Fruit fly (Drosophila melanogaster) whole organism, embryonic: ENCODE data around the gene Gr64a.

ENCODE experiments used
- CG10654 ChIP-seq: fragments of 200-800 bp; sonication (Bioruptor generic); optimal IDR thresholded peaks from 2 replicates; lab custom pipeline; 2016; ENCODE audit warnings: missing biosample characterization, missing genetic modification characterization
- CG11456 ChIP-seq: fragments of 200-800 bp; sonication (Bioruptor generic); IDR thresholded peaks from 3 replicates; pipeline ENCODE4 v1.3.6; 2022; ENCODE audit warnings: missing biosample characterization, missing genetic modification characterization
- CG11695 ChIP-seq: fragments of 200-800 bp; sonication (Bioruptor generic); IDR thresholded peaks from 3 replicates; pipeline ENCODE4 v1.3.6; 2022; ENCODE audit warnings: missing biosample characterization, missing genetic modification characterization
- CG11696 ChIP-seq: fragments of 200-800 bp; sonication (Bioruptor generic); IDR thresholded peaks from 2 replicates; pipeline ENCODE4 v1.3.6; 2022; ENCODE audit warnings: missing biosample characterization, missing genetic modification characterization
- CG13894 ChIP-seq: fragments of 200-800 bp; sonication (Bioruptor generic); optimal IDR thresholded peaks from 3 replicates; lab custom pipeline; 2018; ENCODE audit warnings: missing biosample characterization, mild to moderate bottlenecking, missing genetic modification characterization, moderate library complexity
- CG14050 ChIP-seq: fragments of 200-800 bp; sonication (Bioruptor generic); IDR thresholded peaks from 3 replicates; pipeline ENCODE4 v1.3.6; 2022; ENCODE audit warnings: missing biosample characterization, missing genetic modification characterization
- CG14710 ChIP-seq: fragments of 200-800 bp; sonication (Bioruptor generic); optimal IDR thresholded peaks from 3 replicates; lab custom pipeline; 2019; ENCODE audit warnings: missing biosample characterization, mild to moderate bottlenecking, missing genetic modification characterization, moderate library complexity
- CG16815 ChIP-seq: fragments of 200-800 bp; sonication (Bioruptor generic); optimal IDR thresholded peaks from 3 replicates; lab custom pipeline; 2017; ENCODE audit warnings: missing biosample characterization, mild to moderate bottlenecking, missing genetic modification characterization
- CG17186 ChIP-seq: fragments of 200-800 bp; sonication (Bioruptor generic); optimal IDR thresholded peaks from 3 replicates; lab custom pipeline; 2017; ENCODE audit warnings: missing biosample characterization, missing genetic modification reagents, missing genetic modification characterization
- CG17359 ChIP-seq: fragments of 200-800 bp; sonication (Bioruptor generic); optimal IDR thresholded peaks from 3 replicates; lab custom pipeline; 2018; ENCODE audit warnings: missing biosample characterization, mild to moderate bottlenecking, missing genetic modification characterization, moderate library complexity
- CG17361 ChIP-seq: fragments of 200-800 bp; sonication (Bioruptor generic); IDR thresholded peaks from 3 replicates; pipeline ENCODE4 v1.3.6; 2022; ENCODE audit warnings: missing biosample characterization, missing genetic modification characterization
- CG3065 ChIP-seq: fragments of 200-800 bp; sonication (Bioruptor generic); optimal IDR thresholded peaks from 2 replicates; lab custom pipeline; 2016; ENCODE audit warnings: missing biosample characterization, missing genetic modification characterization
- CG31365 ChIP-seq: fragments of 200-800 bp; sonication (Bioruptor generic); optimal IDR thresholded peaks from 2 replicates; lab custom pipeline; 2018; ENCODE audit warnings: missing biosample characterization, mild to moderate bottlenecking, missing genetic modification characterization
- CG32532 ChIP-seq: fragments of 200-800 bp; sonication (Bioruptor generic); IDR thresholded peaks from 2 replicates; pipeline ENCODE4 v1.3.6; 2022; ENCODE audit warnings: missing biosample characterization, missing genetic modification characterization
- CG34376 ChIP-seq: fragments of 200-800 bp; sonication (Bioruptor generic); optimal IDR thresholded peaks from 2 replicates; lab custom pipeline; 2018; ENCODE audit warnings: missing biosample characterization, mild to moderate bottlenecking, missing genetic modification characterization
- CG3726 ChIP-seq: fragments of 200-800 bp; sonication (Bioruptor generic); IDR thresholded peaks from 3 replicates; pipeline ENCODE4, ENCODE4 v1.3.6; 2022; ENCODE audit warnings: missing biosample characterization, missing genetic modification characterization
- CG4360 ChIP-seq: fragments of 200-800 bp; sonication (Bioruptor generic); IDR thresholded peaks from 2 replicates; pipeline ENCODE4 v1.3.6; 2022; ENCODE audit warnings: missing biosample characterization, missing genetic modification characterization
- CG43689 ChIP-seq: fragments of 200-800 bp; sonication (Bioruptor generic); IDR thresholded peaks from 2 replicates; pipeline ENCODE4 v1.3.6; 2022; ENCODE audit warnings: missing biosample characterization, missing genetic modification characterization
- CG4424 ChIP-seq: fragments of 200-800 bp; sonication (Bioruptor generic); optimal IDR thresholded peaks from 3 replicates; lab custom pipeline; 2016; ENCODE audit warnings: missing biosample characterization, missing genetic modification characterization
- CG4730 ChIP-seq: fragments of 200-800 bp; sonication (Bioruptor generic); IDR thresholded peaks from 2 replicates; pipeline ENCODE4 v1.3.6; 2022; ENCODE audit warnings: missing biosample characterization, missing genetic modification characterization
- CG6272 ChIP-seq: fragments of 200-800 bp; sonication (Bioruptor generic); IDR thresholded peaks from 2 replicates; pipeline ENCODE4 v1.3.6; 2022; ENCODE audit warnings: missing biosample characterization, missing genetic modification characterization
- CG6654 ChIP-seq: fragments of 200-800 bp; sonication (Bioruptor generic); optimal IDR thresholded peaks from 2 replicates; lab custom pipeline; 2017; ENCODE audit warnings: missing biosample characterization, mild to moderate bottlenecking, missing genetic modification characterization
- CG8290 ChIP-seq, 3 experiments: fragments of 200-800 bp; sonication (Bioruptor generic); optimal IDR thresholded peaks; 2 replicates each; lab custom pipeline; 2016 to 2019; ENCODE audit warnings: missing biosample characterization in 3 of 3, missing genetic modification characterization in 3 of 3, mild to moderate bottlenecking in 2 of 3, moderate library complexity in 1 of 3
- CG9817 ChIP-seq: fragments of 200-800 bp; sonication (Bioruptor generic); optimal IDR thresholded peaks from 2 replicates; lab custom pipeline; 2018; ENCODE audit warnings: missing biosample characterization, mild to moderate bottlenecking, missing genetic modification characterization, moderate library complexity
- CG9932 ChIP-seq: fragments of 200-800 bp; sonication (Bioruptor generic); IDR thresholded peaks from 2 replicates; pipeline ENCODE4 v1.3.6; 2022; ENCODE audit warnings: missing biosample characterization, missing genetic modification characterization
- Doc2 ChIP-seq: fragments of 200-800 bp; sonication (Bioruptor generic); IDR thresholded peaks from 2 replicates; pipeline ENCODE4 v1.3.6; 2022; ENCODE audit warnings: missing biosample characterization, missing genetic modification characterization
- H2.0 ChIP-seq: fragments of 200-800 bp; sonication (Bioruptor generic); IDR thresholded peaks from 2 replicates; pipeline ENCODE4 v1.3.6; 2022; ENCODE audit warnings: missing biosample characterization, missing genetic modification characterization
- Kr ChIP-seq: fragments of 200-800 bp; sonication (Bioruptor generic); optimal IDR thresholded peaks from 2 replicates; lab custom pipeline; 2017; ENCODE audit warnings: missing biosample characterization, mild to moderate bottlenecking, missing genetic modification characterization
- Myb ChIP-seq: fragments of 200-800 bp; sonication (Bioruptor generic); optimal IDR thresholded peaks from 2 replicates; lab custom pipeline; 2016; ENCODE audit warnings: missing biosample characterization, missing genetic modification characterization
- Six4 ChIP-seq: fragments of 200-800 bp; sonication (Bioruptor generic); optimal IDR thresholded peaks from 2 replicates; lab custom pipeline; 2016; ENCODE audit warnings: missing biosample characterization, missing genetic modification characterization
- Spps ChIP-seq: fragments of 200-800 bp; sonication (Bioruptor generic); optimal IDR thresholded peaks from 2 replicates; lab custom pipeline; 2018; ENCODE audit warnings: missing biosample characterization, mild to moderate bottlenecking, missing genetic modification characterization
- Taf1 ChIP-seq: fragments of 200-800 bp; sonication (Bioruptor generic); IDR thresholded peaks from 2 replicates; pipeline ENCODE4 v1.3.6; 2022; ENCODE audit warnings: missing biosample characterization, missing genetic modification characterization
- Tbp ChIP-seq: fragments of >200 bp; optimal IDR thresholded peaks from 2 replicates; lab custom pipeline; 2018; ENCODE audit warnings: missing biosample characterization, missing genetic modification characterization
- Vsx1 ChIP-seq: fragments of 200-800 bp; sonication (Bioruptor generic); optimal IDR thresholded peaks from 2 replicates; lab custom pipeline; 2017; ENCODE audit warnings: missing biosample characterization, mild to moderate bottlenecking, missing genetic modification characterization, missing genetic modification reagents
- Xbp1 ChIP-seq: fragments of 200-800 bp; sonication (Bioruptor generic); optimal IDR thresholded peaks from 3 replicates; lab custom pipeline; 2016; ENCODE audit warnings: missing biosample characterization, mild to moderate bottlenecking, missing genetic modification characterization
- YL-1 ChIP-seq: fragments of 200-800 bp; sonication (Bioruptor generic); optimal IDR thresholded peaks from 3 replicates; lab custom pipeline; 2017; ENCODE audit warnings: missing biosample characterization, mild to moderate bottlenecking, missing genetic modification characterization
- ato ChIP-seq: fragments of 200-800 bp; sonication (Bioruptor generic); IDR thresholded peaks from 2 replicates; pipeline ENCODE4 v1.3.6; 2022; ENCODE audit warnings: missing biosample characterization, missing genetic modification characterization; ENCODE audit not compliant: partially characterized antibody
- croc ChIP-seq: fragments of 200-800 bp; sonication (Bioruptor generic); conservative IDR thresholded peaks from 3 replicates; pipeline ENCODE4 v1.3.6; 2022; ENCODE audit warnings: missing biosample characterization, missing genetic modification characterization
- cwo ChIP-seq: fragments of 200-800 bp; sonication (Bioruptor generic); optimal IDR thresholded peaks from 3 replicates; lab custom pipeline; 2017; ENCODE audit warnings: missing biosample characterization, missing genetic modification characterization, mild to moderate bottlenecking, moderate library complexity, missing genetic modification reagents
- dan ChIP-seq: fragments of 200-800 bp; sonication (Bioruptor generic); IDR thresholded peaks from 2 replicates; pipeline ENCODE4 v1.3.6; 2022; ENCODE audit warnings: missing biosample characterization, missing genetic modification characterization
- dati ChIP-seq: fragments of 200-800 bp; sonication (Bioruptor generic); IDR thresholded peaks from 2 replicates; pipeline ENCODE4 v1.3.6; 2022; ENCODE audit warnings: missing biosample characterization, missing genetic modification characterization
- hb ChIP-seq: fragments of 200-800 bp; sonication (Bioruptor generic); IDR thresholded peaks from 3 replicates; pipeline ENCODE4 v1.3.6; 2022; ENCODE audit warnings: missing biosample characterization, missing genetic modification characterization; ENCODE audit not compliant: partially characterized antibody
- insv ChIP-seq, 2 experiments: fragments of 200-800 bp; sonication (Bioruptor generic); optimal IDR thresholded peaks; 3 replicates each; lab custom pipeline; 2016 to 2018; ENCODE audit warnings: missing biosample characterization in 2 of 2, missing genetic modification characterization in 2 of 2
- ken ChIP-seq: fragments of 200-800 bp; sonication (Bioruptor generic); IDR thresholded peaks from 3 replicates; pipeline ENCODE4 v1.3.6; 2022; ENCODE audit warnings: missing biosample characterization, missing genetic modification characterization
- nerfin-1 ChIP-seq: fragments of 200-800 bp; sonication (Bioruptor generic); optimal IDR thresholded peaks from 3 replicates; lab custom pipeline; 2019; ENCODE audit warnings: missing biosample characterization, mild to moderate bottlenecking, missing genetic modification characterization, moderate library complexity
- onecut ChIP-seq: fragments of 200-800 bp; sonication (Bioruptor generic); IDR thresholded peaks from 2 replicates; pipeline ENCODE4 v1.3.6; 2022; ENCODE audit warnings: missing biosample characterization, missing genetic modification characterization
- scrt ChIP-seq: fragments of 200-800 bp; sonication (Bioruptor generic); optimal IDR thresholded peaks from 2 replicates; lab custom pipeline; 2018; ENCODE audit warnings: missing biosample characterization, mild to moderate bottlenecking, missing genetic modification characterization, moderate library complexity
- tap ChIP-seq: fragments of 200-800 bp; optimal IDR thresholded peaks from 3 replicates; lab custom pipeline; 2019; ENCODE audit warnings: missing biosample characterization, mild to moderate bottlenecking, missing genetic modification characterization, moderate library complexity
- tna ChIP-seq: fragments of 200-800 bp; sonication (Bioruptor generic); IDR thresholded peaks from 2 replicates; pipeline ENCODE4 v1.3.6; 2022; ENCODE audit warnings: missing biosample characterization, missing genetic modification characterization; ENCODE audit not compliant: partially characterized antibody
- toy ChIP-seq: fragments of 200-800 bp; sonication (Bioruptor generic); IDR thresholded peaks from 2 replicates; pipeline ENCODE4 v1.3.6; 2022; ENCODE audit warnings: missing biosample characterization, missing genetic modification characterization
- vnd ChIP-seq: fragments of 200-800 bp; sonication (Bioruptor generic); IDR thresholded peaks from 3 replicates; pipeline ENCODE4 v1.3.6; 2022; ENCODE audit warnings: missing biosample characterization, missing genetic modification characterization; ENCODE audit not compliant: partially characterized antibody

The Gr64a gene

dm6 chr3L:4070996-4071379 lies 44.4 kb downstream of the Gr64a start (continued):
- TF ChIP-seq CG11456 (GFP tag; lab: Robert Waterston, UW) (peak; percentile 79), Tbp (no peak), Xbp1 (GFP tag; lab: Kevin White, UChicago) (peak; percentile 64), CG11696 (GFP tag; lab: Robert Waterston, UW) (0 out of 2 replicates have a peak, but pooled peaks have one; percentile 39), CG3065 (GFP tag; lab: Kevin White, UChicago) (no peak), CG13894 (tag; lab: Kevin White, UChicago) (no peak), tap (tag; lab: Kevin White, UChicago) (peak; percentile 57), onecut (peak; percentile 97), CG4424 (GFP tag; lab: Kevin White, UChicago) (peak; percentile 22), YL-1 (no peak), CG11695 (peak; percentile 79), toy (peak; percentile 43; the same call in 1 of the 2 replicates), CG4360 (GFP tag; lab: Robert Waterston, UW) (no peak), CG31365 (peak; percentile 7), CG4730 (GFP tag; lab: Robert Waterston, UW) (peak; percentile 26; the same call in 1 of the 2 replicates), CG17361 (GFP tag; lab: Robert Waterston, UW) (peak; percentile 34; the same call in 1 of the 3 replicates), Six4 (GFP tag; lab: Kevin White, UChicago) (peak; percentile 19), CG32532 (GFP tag; lab: Robert Waterston, UW) (peak; percentile 79), nerfin-1 (no peak), tna (GFP tag; lab: Robert Waterston, UW) (no peak), croc (GFP tag; lab: Robert Waterston, UW) (no peak), Kr (GFP tag; lab: Kevin White, UChicago) (no peak), CG17186 (GFP tag; lab: Kevin White, UChicago) (peak; percentile 12), CG14050 (GFP tag; lab: Robert Waterston, UW) (peak; percentile 74), Taf1 (GFP tag; lab: Robert Waterston, UW) (peak; percentile 54; the same call in 1 of the 2 replicates), Vsx1 (GFP tag; lab: Kevin White, UChicago) (no peak), vnd (GFP tag; lab: Robert Waterston, UW) (no peak), insv (GFP tag; optimal IDR thresholded peaks at IDR 0.05; lab: Kevin White, UChicago) (no peak), ato (GFP tag; lab: Robert Waterston, UW) (no peak), cwo (no peak), Spps (tag; lab: Kevin White, UChicago) (peak; percentile 4), CG3726 (GFP tag; lab: Robert Waterston, UW) (peak; percentile 64; the same call in 1 of the 3 replicates), CG14710 (tag; lab: Kevin White, UChicago) (peak; percentile 4), CG43689 (GFP tag; lab: Robert Waterston, UW) (peak; percentile 55), CG6272 (peak; percentile 35), H2.0 (GFP tag; lab: Robert Waterston, UW) (peak; percentile 76), CG9817 (tag; lab: Kevin White, UChicago) (peak; percentile 56), dan (no peak), CG16815 (GFP tag; lab: Kevin White, UChicago) (no peak), scrt (GFP tag; lab: Kevin White, UChicago) (no peak), CG9932 (peak; percentile 64), dati (GFP tag; lab: Robert Waterston, UW) (peak; percentile 58; the same call in 1 of the 2 replicates), CG10654 (GFP tag; lab: Kevin White, UChicago) (peak; percentile 50), hb (GFP tag; lab: Robert Waterston, UW) (no peak), CG17359 (peak; percentile 75), ken (GFP tag; lab: Robert Waterston, UW) (peak; percentile 70; the same call in 2 of the 3 replicates), CG8290 (GFP tag; optimal IDR thresholded peaks at IDR 0.05; lab: Kevin White, UChicago) (no peak), CG8290 (tag; optimal IDR thresholded peaks at IDR 0.05; lab: Kevin White, UChicago) (peak in 1 of 2 experiments; percentile 95), CG6654 (GFP tag; lab: Kevin White, UChicago) (peak; percentile 26), Myb (GFP tag; lab: Kevin White, UChicago) (no peak), CG34376 (GFP tag; lab: Kevin White, UChicago) (no peak), Doc2 (GFP tag; lab: Robert Waterston, UW) (no peak; the same call in 1 of the 2 replicates)
